Fruit fly (Drosophila melanogaster): ENCODE results near the gene CG4592.

The CG4592 gene

dm6 chr2L:9966983-9967737 lies 45.7 kb downstream of the CG4592 start, which contains the start of the genes Dref and RpL13 (continued):
- TF ChIP-seq CG6163 (GFP tag; IDR thresholded peaks at IDR 0.05) (peak; percentile 89), svp (GFP tag) (peak; percentile 90), CG8319 (GFP tag; optimal IDR thresholded peaks at IDR 0.05) (peak; percentile 65), CG8632 (GFP tag; optimal IDR thresholded peaks at IDR 0.05) (peak; percentile 84), pdm3 (GFP tag; optimal IDR thresholded peaks at IDR 0.05) (peak; percentile 77), CG34406 (GFP tag; optimal IDR thresholded peaks at IDR 0.05) (peak; percentile 79), Hr38 (GFP tag; optimal IDR thresholded peaks at IDR 0.05) (no peak), CG10669 (GFP tag; optimal IDR thresholded peaks at IDR 0.05) (peak; percentile 78), CG4318 (GFP tag; optimal IDR thresholded peaks at IDR 0.05) (no peak), esn (GFP tag; optimal IDR thresholded peaks at IDR 0.05) (peak; percentile 91)

dm6 chr2L:9968201-9968727 lies 46.8 kb downstream of the CG4592 start:
- TF ChIP-seq Eip78C (GFP tag): peak; percentile 10
- peak; percentile 37 for TF ChIP-seq dsx (GFP tag; optimal IDR thresholded peaks at IDR 0.05; ENCODE audit: poor library complexity, severe bottlenecking)
- no peak for TF ChIP-seq CG1621 (tag; optimal IDR thresholded peaks at IDR 0.05)

All from whole organism, prepupa.